Fruit fly (Drosophila melanogaster): ENCODE data around the gene CG10096.
A peak's percentile ranks its signal among the peaks of the same experiment; 100 is the strongest.

CG10096 gene

DNA sequence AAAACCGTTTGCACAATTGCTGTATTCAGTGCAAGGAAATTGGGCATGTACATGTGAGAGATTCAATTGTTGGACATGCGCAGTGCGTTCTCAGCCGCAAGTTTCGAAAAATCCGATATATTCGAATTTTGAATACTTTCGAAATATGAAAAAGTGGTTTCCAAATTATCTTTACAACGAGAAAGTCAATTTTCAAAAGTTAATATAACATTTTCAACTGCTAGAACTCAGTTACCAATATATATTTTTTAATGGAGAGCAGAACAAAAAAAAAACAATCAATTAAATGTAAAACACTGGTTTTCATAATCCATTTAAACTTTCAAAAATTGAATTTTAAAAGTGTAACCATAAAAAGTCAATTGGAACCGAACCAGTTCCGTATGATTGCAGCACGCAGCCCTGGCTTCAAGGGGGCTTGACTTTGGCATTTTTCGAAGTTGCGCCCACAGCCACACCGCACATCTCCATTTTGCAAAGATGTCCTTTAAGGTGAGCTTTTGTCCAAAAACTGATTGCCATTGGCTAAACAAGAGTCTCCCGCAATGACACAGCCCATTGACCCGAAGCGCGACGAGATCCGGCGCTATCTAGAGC is 26.7 kb upstream of the CG10096 start, which contains the start of the genes Scgbeta and CG17202:
Scgbeta (minus strand) TSS at position 51 of the 597 bp plus-strand sequence.
CG17202 (plus strand) TSS at position 390 of the 597 bp plus-strand sequence.
- TF ChIP-seq noc (tag; optimal IDR thresholded peaks at IDR 0.05): no peak

DNA sequence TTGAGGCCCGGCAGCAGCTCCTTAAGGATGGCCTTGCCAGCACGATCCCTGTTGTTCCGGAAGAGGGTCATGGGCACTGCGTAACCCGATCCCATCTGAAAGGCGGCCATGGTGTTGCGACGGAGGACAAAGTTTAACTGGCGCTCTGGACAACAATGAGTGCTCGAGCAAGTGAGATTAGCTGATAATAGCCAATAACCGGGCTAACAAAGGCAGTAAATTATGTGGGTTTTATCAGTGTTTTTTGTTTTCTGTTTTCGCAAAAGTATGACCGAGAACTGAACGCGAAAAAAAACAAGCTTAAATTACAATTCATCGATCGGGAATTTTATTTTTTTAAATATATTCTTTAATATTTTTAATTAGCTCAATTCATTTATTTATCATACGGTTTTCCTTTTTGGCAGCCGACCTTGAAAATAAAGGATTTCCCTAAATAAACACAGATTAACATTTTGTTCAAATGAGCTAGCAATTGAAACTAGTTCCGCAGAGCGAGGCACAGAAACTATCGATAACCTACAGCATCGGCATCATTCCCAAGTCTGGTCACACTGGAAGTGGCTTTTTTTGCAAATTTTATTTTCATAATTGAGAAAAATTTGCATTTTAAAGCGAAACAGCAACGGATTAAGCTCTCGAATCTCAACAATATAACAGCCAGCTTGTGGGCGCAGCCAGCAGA is 17.6 kb upstream of the CG10096 start, which contains the start of the genes Dip-C and pps:
Dip-C (minus strand) TSS at position 486 of the 685 bp plus-strand sequence.
pps (plus strand) TSS at position 555 of the 685 bp plus-strand sequence.
- no peak for TF ChIP-seq noc (tag; optimal IDR thresholded peaks at IDR 0.05)

DNA sequence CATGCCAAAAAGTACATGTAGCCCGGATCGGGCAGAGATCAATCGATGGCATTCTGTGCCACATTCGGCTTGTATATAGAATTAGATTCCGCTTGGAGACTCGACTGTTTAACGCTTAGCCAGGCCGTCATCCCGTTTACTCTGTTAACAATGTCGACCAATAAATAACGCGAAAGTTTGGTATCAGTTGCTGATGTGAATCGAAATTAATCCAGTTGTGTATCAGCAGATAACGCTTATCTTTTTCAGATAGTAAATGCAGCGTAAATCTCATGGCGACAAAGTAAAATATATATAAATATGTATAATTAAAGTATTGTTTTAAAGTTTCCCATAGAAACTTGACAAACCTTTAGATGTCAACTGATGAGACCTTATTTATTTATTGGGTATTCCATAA is 15.7 kb upstream of the CG10096 start:
- TF ChIP-seq noc (tag; optimal IDR thresholded peaks at IDR 0.05): peak; percentile 63

DNA sequence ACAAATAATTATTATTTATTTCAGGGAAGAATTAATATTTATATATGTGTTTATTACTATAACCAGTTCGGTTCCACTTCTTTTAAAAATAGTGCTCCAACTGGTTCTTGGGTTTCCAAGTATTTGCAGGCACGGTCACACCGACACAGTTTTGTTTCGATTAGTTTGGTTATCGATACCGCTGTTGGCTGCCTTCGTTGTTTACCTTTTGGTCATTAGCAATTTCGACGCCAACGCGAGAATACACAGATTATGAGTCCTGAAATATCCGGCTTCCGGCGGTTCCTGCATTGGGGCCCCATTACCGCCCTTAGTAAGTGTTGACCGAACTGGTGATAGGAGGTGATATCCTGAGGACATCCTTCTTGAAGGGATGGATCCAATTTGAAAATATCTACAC is 12.4 kb upstream of the CG10096 start, which contains the start of gene CG5196:
CG5196 (plus strand) TSS at position 157 of the 400 bp plus-strand sequence.
- TF ChIP-seq noc (tag; optimal IDR thresholded peaks at IDR 0.05): peak; percentile 37

DNA sequence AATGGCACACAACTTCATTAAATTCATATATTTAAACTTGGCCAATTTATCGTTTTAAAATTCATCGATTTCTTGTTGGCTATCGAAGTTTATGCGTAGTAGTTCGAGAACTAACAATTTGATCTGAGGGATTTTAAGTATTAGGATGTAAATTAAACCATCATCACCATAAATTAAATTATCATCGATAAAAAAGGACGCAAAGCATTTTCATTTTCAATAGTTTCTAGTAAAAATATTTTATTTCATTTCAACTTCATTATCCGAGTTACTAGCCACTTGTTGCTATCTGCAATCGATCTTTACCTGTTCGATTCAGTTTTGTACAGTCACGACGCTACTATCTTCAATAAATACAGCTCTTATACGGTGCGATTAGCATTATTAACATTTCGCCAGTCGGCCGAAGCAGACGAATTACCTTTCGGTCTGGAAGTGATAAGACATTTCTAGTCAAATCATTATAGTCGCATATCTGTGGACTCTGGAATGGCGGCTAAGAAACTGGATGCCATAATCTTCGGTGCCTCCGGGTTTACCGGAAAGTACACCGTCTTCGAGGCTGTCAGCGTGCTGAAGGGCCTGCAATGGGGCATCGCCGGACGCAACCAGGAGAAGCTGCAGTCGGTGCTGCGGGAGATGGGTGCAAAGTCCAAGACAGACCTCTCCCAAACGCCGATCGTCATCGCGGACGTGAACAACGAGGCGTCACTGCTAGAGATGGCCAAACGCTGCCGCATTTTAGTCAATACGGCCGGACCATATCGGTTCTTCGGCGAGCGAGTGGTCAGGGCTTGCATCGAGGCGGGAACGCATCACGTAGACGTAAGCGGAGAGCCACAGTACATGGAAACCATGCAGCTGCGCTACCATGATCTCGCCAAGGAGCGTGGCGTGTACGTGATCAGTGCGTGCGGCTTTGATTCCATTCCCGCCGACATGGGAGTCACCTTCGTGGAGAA is 10.7 kb upstream of the CG10096 start, which contains the start of gene CG5167:
CG5167 (plus strand) TSS at position 298 of the 962 bp plus-strand sequence.
- TF ChIP-seq noc (tag; optimal IDR thresholded peaks at IDR 0.05): peak; percentile 68

DNA sequence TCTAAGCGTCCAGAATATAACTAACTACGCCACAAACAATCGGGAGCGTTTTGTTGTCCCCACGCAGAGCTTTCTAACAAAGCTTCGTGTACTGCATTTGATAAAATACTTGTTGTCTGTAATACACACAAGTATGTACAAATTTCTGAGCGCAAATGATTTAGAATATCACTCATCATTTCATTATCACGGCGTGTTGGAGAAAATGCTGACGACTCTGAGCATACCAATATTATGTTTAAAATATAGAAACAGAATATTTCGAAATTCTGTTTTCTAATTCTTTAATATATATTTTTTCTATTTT is 10.1 kb upstream of the CG10096 start, which contains the start of gene Cyp9f2:
Cyp9f2 (minus strand) TSS at position 101 of the 307 bp plus-strand sequence.
- no peak for TF ChIP-seq noc (tag; optimal IDR thresholded peaks at IDR 0.05)

DNA sequence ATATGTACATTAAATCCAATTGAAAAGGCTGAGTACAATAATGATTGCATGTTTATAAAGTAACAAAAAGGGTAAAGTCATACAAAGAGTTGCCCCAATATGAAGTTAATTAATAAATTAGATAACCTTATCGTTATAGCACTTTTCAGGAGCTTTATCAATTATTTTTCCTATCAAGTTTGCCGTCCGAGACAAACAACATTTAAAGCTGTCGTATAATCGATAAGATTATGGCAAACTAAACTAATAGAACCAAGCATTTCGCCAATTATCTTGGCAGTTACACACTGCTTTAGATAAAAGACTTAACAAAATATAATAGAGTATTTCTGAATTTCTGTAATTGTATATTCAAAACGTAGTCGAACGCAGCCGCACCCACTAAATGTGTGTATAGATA is 9.4 kb upstream of the CG10096 start:
- TF ChIP-seq noc (tag; optimal IDR thresholded peaks at IDR 0.05): no peak

DNA sequence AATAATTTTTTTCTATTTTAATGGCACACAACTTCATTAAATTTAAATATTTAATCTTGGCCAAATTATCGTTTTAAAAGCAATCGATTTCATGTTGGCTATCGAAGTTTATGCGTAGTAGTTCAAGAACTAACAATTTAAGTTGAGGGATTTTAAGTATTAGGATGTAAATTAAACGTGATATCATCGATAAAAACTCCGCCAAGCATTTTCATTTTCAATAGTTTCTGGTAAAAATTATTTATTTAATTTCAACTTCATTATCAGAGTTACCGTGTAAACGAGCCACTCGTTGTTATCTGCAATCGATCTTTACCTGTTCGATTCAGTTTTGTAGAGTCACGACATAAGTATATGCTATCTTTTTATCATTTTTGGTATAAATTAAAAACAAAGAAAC is 7.2 kb upstream of the CG10096 start:
- peak; percentile 97 for TF ChIP-seq noc (tag; optimal IDR thresholded peaks at IDR 0.05)

DNA sequence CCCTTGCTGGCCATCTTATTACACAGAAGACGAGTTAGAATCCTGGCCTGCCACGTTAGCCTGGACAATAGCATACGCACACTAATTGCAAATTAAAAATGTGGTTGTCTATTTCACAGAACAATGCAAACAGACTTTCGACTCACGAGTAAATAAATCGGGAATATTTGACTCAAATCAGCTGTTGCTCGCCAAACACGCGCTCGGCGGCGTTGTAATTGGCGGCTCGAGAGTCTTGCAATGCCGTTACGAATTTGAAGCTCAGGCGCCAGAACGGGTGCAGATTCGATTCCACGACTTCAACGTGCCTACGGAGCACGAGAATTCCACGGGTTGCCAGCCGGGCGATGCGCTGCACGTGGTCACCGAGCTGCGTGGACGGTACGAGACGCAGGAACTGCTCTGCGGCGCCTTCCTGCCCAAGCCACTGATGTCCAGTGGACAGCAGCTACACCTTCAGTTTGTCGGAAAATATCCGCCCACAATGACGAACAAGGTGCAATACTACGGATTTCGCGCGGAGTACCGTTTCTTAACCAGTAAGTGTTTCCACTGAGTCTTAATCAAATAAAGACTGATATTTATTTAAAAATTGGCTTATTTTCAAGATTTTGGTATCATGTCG is 6.0 kb upstream of the CG10096 start, which contains the start of gene DNAlig3:
DNAlig3 (minus strand) TSS at position 168 of the 625 bp plus-strand sequence.
- no peak for TF ChIP-seq noc (tag; optimal IDR thresholded peaks at IDR 0.05)

DNA sequence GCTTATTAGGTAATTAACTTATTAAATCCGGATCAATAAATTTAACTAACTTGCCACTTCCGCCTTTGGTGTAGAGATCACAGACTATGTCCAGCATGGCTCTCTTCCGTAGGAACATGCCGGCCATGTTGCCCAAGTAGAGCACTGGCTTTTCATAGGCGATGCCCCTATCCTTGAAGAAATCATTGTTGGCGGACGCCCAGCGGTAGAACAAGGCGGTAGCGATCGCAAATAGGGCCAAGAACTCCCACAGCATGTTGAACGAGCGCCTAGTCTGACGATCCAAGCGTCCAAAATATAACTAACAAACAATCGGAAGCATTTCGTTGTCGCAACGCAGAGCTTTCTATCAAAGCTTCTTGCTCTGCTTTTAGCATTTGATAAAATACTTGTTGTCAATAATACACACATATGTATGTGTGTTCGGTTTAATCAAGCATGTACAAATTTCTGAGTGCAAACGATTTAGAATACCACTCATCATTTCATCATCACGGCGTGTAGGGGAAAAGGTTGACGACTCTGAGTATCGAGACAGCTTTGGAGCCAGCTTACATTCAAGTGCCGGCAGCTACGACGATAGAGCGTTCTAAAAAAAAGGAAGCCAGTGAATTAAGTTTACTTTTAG is 3.0 kb upstream of the CG10096 start, which contains the start of gene Cyp9f3:
Cyp9f3 (minus strand) TSS at position 310 of the 628 bp plus-strand sequence.
- TF ChIP-seq noc (tag; optimal IDR thresholded peaks at IDR 0.05): no peak

DNA sequence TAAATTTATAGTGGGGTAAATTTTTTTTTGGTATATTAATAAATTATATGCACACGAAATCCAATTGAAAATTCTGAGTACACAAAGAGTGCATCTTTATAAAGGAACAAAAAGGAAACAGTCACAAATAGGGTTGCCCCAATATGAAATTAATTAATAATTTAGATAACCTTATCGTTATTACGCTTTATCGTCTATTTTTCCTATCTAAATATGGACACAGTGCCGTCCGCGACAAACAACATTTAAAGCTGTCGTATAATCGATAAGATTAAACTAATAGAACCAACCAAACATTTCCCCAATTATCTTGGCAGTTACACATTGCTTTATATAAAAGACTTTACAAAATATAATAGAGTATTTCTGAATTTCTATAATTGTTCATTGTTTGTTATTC is 2.3 kb upstream of the CG10096 start:
- no peak for TF ChIP-seq noc (tag; optimal IDR thresholded peaks at IDR 0.05)

DNA sequence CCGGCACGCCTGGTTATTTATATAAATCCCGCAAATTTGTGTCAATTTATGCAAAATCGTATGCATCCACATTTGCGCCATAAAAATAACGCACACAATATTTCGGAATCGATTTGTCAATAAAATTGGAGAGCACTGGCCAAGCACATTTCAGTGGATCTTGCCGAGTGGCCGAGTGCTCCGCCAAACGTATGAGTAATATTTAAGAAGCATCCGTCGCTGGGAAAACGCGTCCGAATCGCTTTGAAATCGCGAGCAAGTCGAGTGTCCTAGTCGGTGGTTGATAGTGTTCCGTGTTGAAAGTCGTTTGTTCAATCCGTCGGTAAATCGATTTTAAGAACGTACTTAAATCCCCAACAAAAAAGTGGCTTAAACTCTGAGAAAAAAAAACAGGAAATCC is 8.8 kb downstream of the CG10096 start, which contains the start of gene CG33098:
CG33098 (plus strand) TSS at position 224 of the 400 bp plus-strand sequence.
- no peak for TF ChIP-seq noc (tag; optimal IDR thresholded peaks at IDR 0.05)

DNA sequence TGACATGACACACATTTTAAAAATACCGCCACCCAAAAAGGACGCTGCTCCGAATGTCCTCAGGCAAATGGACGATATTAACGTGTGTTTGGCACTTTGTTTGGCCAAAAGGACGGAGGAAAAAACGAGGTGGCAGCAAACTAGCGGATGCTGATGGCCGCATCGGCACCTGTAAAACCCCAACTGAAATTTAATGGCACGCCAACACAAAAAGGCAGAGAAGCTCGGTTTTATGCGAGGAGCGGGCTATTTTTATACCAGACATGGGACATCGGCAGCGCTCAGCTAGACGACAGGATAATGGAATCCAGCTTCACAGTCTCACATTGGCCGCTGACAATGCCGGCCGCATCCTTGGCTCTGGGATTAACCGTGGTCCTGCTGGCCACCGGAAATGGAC is 9.8 kb downstream of the CG10096 start, which contains the start of gene Sol1:
Sol1 (plus strand) TSS at position 301 of the 400 bp plus-strand sequence.
- no peak for TF ChIP-seq noc (tag; optimal IDR thresholded peaks at IDR 0.05)

DNA sequence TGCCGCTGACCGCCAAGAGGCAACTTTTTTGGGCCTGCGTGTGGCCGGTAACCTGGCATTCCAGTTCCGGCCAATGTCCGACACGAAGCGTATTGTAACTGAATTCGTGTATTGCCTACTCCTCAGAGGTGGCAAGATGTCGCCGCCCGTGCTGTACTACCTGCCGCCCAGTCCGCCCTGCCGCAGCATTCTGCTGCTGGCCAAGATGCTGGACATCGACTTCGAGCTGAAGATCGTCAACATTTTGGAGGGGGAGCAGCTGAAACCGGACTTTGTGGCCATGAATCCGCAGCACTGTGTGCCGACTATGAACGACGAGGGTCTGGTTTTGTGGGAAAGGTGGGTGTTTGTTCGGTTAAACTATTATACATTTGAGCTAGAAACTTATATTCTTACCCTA is 11.5 kb downstream of the CG10096 start:
- no peak for TF ChIP-seq noc (tag; optimal IDR thresholded peaks at IDR 0.05)

DNA sequence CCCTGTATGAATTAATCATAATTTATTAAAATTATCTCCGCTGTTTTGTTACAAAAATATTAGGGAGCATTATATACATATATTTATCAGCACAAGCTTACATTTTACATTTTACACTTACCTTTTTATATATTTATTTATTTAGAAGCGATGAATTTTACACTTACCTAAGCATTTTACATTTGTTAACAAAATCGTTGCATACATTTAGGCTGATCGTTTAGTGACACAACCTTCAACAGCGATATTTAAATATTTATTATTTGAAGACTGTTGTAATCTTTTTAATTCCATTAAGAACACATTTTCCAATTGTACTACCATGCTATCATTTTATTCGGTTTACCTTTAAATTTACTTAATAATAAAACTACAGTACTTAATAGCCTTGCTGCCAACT is 12.0 kb downstream of the CG10096 start:
- TF ChIP-seq noc (tag; optimal IDR thresholded peaks at IDR 0.05): no peak

Measured in whole organism, larva.